Worm (Caenorhabditis elegans): ENCODE results near the gene hot-3.

DNA sequence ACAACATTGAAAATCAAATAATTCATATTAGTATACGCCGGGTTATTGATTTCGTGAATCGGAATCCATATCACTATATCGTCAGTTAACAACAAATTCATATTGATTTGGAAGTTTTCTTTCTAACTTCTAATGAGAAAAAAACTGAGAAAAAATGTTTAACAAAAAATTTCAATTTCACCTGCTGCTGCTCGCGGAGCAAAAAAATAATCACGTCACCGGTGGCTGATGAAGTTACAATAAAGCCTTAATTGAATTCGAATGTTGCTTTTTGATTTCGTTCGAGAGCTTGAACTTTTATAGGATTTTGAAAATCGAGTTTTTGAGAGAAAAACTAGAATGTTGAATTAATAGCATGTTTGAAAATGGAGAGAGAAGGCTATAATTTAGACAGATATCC, 37.1 kb upstream of the hot-3 start, which contains the start of gene sre-43:
- TF ChIP-seq dpl-1 (GFP tag; optimal IDR thresholded peaks at IDR 0.05) (no peak), F37B4.10 (GFP tag; IDR thresholded peaks at IDR 0.05) (no peak), C06A6.2 (GFP tag; conservative IDR thresholded peaks at IDR 0.05) (no peak), let-607 (tag; optimal IDR thresholded peaks at IDR 0.05) (no peak), snpc-3.4 (tag; optimal IDR thresholded peaks at IDR 0.05) (no peak), mcd-1 (GFP tag; IDR thresholded peaks at IDR 0.05) (no peak), F23B12.7 (tag; optimal IDR thresholded peaks at IDR 0.05; ENCODE audit: insufficient read depth) (no peak), tbp1 (GFP tag; optimal IDR thresholded peaks at IDR 0.05) (no peak), nfya-1 (tag; optimal IDR thresholded peaks at IDR 0.05; ENCODE audit: borderline replicate concordance, insufficient read depth) (no peak), nhr-90 (tag; optimal IDR thresholded peaks at IDR 0.05) (no peak)

Measured in whole organism, young adult.